Worm (Caenorhabditis elegans): ENCODE data around the gene C47E12.11.

C47E12.11 gene

DNA sequence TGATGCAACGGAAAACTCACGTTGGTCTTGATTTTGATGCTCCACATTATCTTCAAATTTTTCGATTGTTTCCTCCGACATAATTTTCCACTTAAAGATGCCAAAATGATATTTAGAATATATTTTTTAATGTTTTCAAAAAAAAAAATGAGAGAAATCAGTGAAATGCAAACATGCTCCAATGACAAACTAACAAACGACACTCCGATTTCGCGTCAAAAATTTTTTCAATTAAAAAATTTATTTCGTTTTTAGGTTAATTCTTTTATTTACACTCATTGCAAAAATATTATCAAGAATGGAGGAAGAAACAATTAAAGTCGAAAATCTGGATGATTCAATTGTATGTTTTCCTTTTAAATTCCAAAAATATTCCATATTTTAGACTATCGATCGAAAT is 37.1 kb upstream of the C47E12.11 start, which contains the start of the genes trmt-10A and F25H8.2 (continued):
- TF ChIP-seq C34F6.9 (tag; optimal IDR thresholded peaks at IDR 0.05): peak; percentile 93
- TF ChIP-seq ztf-11 (tag; optimal IDR thresholded peaks at IDR 0.05): no peak
- TF ChIP-seq snpc-4 (tag; optimal IDR thresholded peaks at IDR 0.05): no peak
- no peak for TF ChIP-seq peb-1 (tag; optimal IDR thresholded peaks at IDR 0.05)
- TF ChIP-seq nhr-12 (tag; optimal IDR thresholded peaks at IDR 0.05): no peak
- no peak for TF ChIP-seq unc-39 (tag; optimal IDR thresholded peaks at IDR 0.05)
- no peak for TF ChIP-seq egl-27 (tag; optimal IDR thresholded peaks at IDR 0.05)
- TF ChIP-seq nhr-237 (tag; optimal IDR thresholded peaks at IDR 0.05): no peak
- no peak for TF ChIP-seq R02D3.7 (tag; optimal IDR thresholded peaks at IDR 0.05)
- no peak for TF ChIP-seq mab-5 (tag; optimal IDR thresholded peaks at IDR 0.05)
- no peak for TF ChIP-seq unc-62 (GFP tag; optimal IDR thresholded peaks at IDR 0.05)
- no peak for TF ChIP-seq mdl-1 (tag; optimal IDR thresholded peaks at IDR 0.05)
- no peak for TF ChIP-seq nhr-23 (tag; optimal IDR thresholded peaks at IDR 0.05)
- TF ChIP-seq ceh-82 (tag; optimal IDR thresholded peaks at IDR 0.05): no peak
- TF ChIP-seq fos-1 (tag; optimal IDR thresholded peaks at IDR 0.05): no peak
- peak; percentile 22 for TF ChIP-seq sem-4 (tag; optimal IDR thresholded peaks at IDR 0.05)

DNA sequence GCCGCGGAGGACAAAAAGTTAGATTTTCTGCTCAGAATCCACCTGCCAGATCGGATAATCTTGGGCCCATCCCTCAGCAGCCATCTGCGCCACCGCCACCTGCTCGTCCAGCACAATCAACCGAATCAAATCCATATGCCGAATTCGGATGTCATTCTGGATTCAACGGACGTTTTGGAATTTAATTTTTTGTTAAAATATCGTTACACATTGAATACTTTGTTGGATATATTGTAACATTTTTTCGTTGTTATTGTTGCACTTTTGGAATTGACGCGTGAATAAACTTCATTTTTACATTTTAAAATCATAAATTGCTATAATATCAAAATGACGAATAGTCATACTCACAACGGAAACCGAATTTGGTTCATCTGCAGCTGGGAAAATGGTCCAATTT is 35.6 kb upstream of the C47E12.11 start, which contains the start of gene spe-29:
Gene spe-29, plus strand, starts transcription at position 301 of the 400 bp plus-strand sequence.
- TF ChIP-seq nhr-25 (tag; optimal IDR thresholded peaks at IDR 0.05): no peak
- TF ChIP-seq sem-4 (tag; optimal IDR thresholded peaks at IDR 0.05): no peak
- TF ChIP-seq crh-2 (tag; optimal IDR thresholded peaks at IDR 0.05): no peak
- TF ChIP-seq ceh-16 (tag; optimal IDR thresholded peaks at IDR 0.05): no peak
- TF ChIP-seq F13H6.1 (tag; optimal IDR thresholded peaks at IDR 0.05): no peak
- no peak for TF ChIP-seq skn-1 (tag; optimal IDR thresholded peaks at IDR 0.05)
- no peak for TF ChIP-seq gmeb-1 (tag; optimal IDR thresholded peaks at IDR 0.05)
- no peak for TF ChIP-seq unc-62 (GFP tag; optimal IDR thresholded peaks at IDR 0.05)
- TF ChIP-seq C34F6.9 (tag; optimal IDR thresholded peaks at IDR 0.05): no peak
- TF ChIP-seq elt-1 (tag; optimal IDR thresholded peaks at IDR 0.05): no peak
- no peak for TF ChIP-seq zag-1 (tag; optimal IDR thresholded peaks at IDR 0.05)

DNA sequence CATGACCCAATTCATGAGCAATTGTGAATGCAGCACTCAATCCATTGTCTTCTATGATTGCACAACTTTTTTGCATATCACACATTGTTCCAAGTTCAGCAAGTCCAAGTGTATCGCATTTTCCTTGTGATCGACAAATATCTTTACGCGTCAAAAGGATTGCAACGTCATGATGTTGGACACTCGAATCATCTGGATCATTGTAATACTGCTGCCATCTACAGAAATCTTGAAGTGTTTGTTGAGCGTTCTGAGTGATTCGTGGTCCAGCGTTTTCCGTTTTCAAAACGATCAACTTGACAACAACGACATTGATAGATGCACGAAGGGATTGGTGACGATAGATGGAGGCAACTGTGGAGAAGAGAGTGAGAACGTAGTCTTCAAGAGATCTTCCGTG is 26.0 kb upstream of the C47E12.11 start:
- TF ChIP-seq dmd-4 (tag; optimal IDR thresholded peaks at IDR 0.05) (no peak), mdl-1 (tag; optimal IDR thresholded peaks at IDR 0.05) (no peak), mab-5 (tag; optimal IDR thresholded peaks at IDR 0.05) (no peak), ztf-11 (tag; optimal IDR thresholded peaks at IDR 0.05) (no peak), C34F6.9 (tag; optimal IDR thresholded peaks at IDR 0.05) (no peak), nhr-129 (tag; optimal IDR thresholded peaks at IDR 0.05) (no peak), nhr-77 (tag; optimal IDR thresholded peaks at IDR 0.05) (no peak), lin-11 (tag; optimal IDR thresholded peaks at IDR 0.05) (no peak), gmeb-1 (tag; optimal IDR thresholded peaks at IDR 0.05) (no peak), sem-4 (tag; optimal IDR thresholded peaks at IDR 0.05) (no peak), ztf-1 (GFP tag; conservative IDR thresholded peaks at IDR 0.05) (no peak), unc-39 (tag; optimal IDR thresholded peaks at IDR 0.05) (no peak), elt-1 (tag; optimal IDR thresholded peaks at IDR 0.05) (no peak), elt-3 (tag; optimal IDR thresholded peaks at IDR 0.05) (no peak), lin-13 (GFP tag; optimal IDR thresholded peaks at IDR 0.05) (no peak), crh-2 (tag; optimal IDR thresholded peaks at IDR 0.05) (no peak), nhr-11 (tag; optimal IDR thresholded peaks at IDR 0.05) (no peak), nhr-23 (tag; optimal IDR thresholded peaks at IDR 0.05) (no peak)

DNA sequence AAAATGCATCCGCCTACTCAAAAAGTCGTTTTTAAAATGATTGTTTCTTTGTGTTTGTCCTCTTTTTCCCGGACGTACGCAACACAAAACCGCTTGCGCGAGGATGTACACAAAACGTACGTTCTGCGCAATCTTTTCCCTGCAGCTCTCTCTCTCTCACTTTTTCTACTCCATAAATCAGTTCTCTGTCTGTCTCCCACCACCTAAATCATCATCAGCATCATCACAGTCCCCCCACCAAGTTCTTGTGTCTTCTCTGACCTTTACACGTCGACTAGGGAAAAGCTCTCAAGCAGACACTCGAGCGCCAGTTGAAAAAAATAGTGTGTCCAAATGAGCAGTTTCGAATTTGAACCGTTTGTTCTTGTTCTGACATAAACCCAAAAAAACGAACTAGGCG is 24.9 kb upstream of the C47E12.11 start:
- no peak for TF ChIP-seq elt-1 (tag; optimal IDR thresholded peaks at IDR 0.05)
- peak; percentile 15 for TF ChIP-seq nhr-129 (tag; optimal IDR thresholded peaks at IDR 0.05)

DNA sequence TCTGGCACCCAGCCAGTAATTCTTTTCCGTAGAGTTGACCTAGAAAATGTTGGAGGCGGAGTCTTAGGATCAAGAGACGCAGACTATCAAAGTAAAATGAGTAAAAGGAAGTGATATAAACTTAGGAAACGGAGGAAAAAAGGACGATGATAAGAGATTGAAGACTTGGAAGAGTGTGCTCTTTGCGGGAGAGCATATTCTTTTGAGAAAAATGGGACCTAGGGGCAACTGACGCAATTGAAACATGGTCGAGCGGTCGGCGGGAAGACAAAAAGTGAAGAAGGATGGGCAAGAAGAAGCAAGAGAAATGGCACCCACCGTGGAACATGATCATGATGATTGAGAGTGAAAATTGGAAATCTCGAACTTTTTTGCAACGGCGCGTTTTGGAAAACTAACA is 21.2 kb upstream of the C47E12.11 start:
- peak; percentile 45 for TF ChIP-seq sma-9 (GFP tag; optimal IDR thresholded peaks at IDR 0.05)
- no peak for TF ChIP-seq sma-9 (tag; optimal IDR thresholded peaks at IDR 0.05)
- no peak for TF ChIP-seq egl-27 (tag; optimal IDR thresholded peaks at IDR 0.05)
- TF ChIP-seq F13H6.1 (tag; optimal IDR thresholded peaks at IDR 0.05): peak; percentile 28
- TF ChIP-seq ztf-4 (tag; optimal IDR thresholded peaks at IDR 0.05): no peak
- TF ChIP-seq aly-2 (tag; optimal IDR thresholded peaks at IDR 0.05): no peak
- TF ChIP-seq mab-5 (tag; optimal IDR thresholded peaks at IDR 0.05): no peak
- no peak for TF ChIP-seq ama-1 (optimal IDR thresholded peaks at IDR 0.05)
- TF ChIP-seq nhr-6 (tag; optimal IDR thresholded peaks at IDR 0.05): no peak
- TF ChIP-seq lin-13 (GFP tag; optimal IDR thresholded peaks at IDR 0.05): no peak
- peak; percentile 55 for TF ChIP-seq nhr-129 (tag; optimal IDR thresholded peaks at IDR 0.05)
- TF ChIP-seq nhr-11 (tag; optimal IDR thresholded peaks at IDR 0.05): no peak
- TF ChIP-seq ZK546.5 (tag; optimal IDR thresholded peaks at IDR 0.05): no peak
